Fruit fly (Drosophila melanogaster): ENCODE data around the gene CG33969.

The CG33969 gene

dm6 chr3L:20397770-20398169 lies 4.4 kb upstream of the CG33969 start:
- no peak for TF ChIP-seq toe (GFP tag; optimal IDR thresholded peaks at IDR 0.05)
- TF ChIP-seq kay (GFP tag; ENCODE audit: borderline replicate concordance), result no peak
- TF ChIP-seq tj (GFP tag; optimal IDR thresholded peaks at IDR 0.05), result peak; percentile 43

DNA sequence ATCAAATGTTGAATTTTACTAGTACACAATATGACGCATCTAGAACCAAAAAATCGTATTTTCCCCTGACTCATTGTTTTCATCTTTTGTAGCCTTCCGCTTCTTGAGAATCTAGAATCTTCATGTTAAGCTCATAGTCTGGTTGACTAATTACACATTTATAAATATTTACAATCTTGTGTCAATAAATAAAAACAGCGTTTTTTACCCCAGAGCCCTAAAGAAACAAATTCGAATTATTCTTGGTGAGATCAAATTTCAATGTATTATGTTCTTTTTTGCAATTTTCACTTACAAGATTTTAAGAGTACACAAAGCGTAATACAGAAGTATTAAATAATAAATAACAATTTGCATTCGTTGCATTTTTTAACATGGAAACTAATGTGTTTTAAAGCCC lies 2.7 kb upstream of the CG33969 start:
- no peak for TF ChIP-seq cic (GFP tag; optimal IDR thresholded peaks at IDR 0.05)
- peak; percentile 95 for TF ChIP-seq kay (GFP tag; ENCODE audit: borderline replicate concordance)

DNA sequence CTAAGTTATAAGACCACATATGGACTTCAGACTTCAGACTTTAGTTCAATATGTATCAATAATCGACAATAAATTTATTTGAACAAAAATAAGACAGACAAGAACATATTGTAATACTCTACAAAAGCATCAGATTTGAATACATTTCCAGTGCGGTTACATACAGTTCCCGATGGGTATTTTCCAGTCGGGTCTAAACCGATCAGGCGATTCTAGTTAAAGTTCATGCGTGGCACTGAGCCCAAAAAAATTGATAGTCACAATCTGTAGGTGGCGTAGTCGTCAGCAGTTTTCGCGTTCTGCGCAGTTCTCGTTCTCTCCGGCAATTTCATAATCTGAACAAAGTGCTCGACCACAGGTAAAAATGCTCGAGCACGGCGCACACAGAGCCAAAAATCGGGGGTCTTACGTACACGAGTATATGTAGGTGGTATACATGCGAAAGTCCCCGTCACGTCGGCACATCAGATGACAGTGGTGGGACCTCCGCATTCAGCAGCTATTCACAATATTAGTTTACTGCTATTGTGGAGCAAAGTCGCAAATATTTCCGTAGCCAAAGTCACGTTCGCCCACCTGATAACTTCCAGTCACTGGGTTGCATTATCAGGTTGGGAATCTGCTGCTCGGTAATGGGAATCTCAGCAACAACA lies 2.0 kb upstream of the CG33969 start:
- TF ChIP-seq CG14711 (tag; optimal IDR thresholded peaks at IDR 0.05), result no peak
- TF ChIP-seq CG5204 (GFP tag; optimal IDR thresholded peaks at IDR 0.05), result peak; percentile 38
- peak; percentile 93 for TF ChIP-seq CG12768 (GFP tag; optimal IDR thresholded peaks at IDR 0.05)
- peak; percentile 50 for TF ChIP-seq pad (GFP tag; optimal IDR thresholded peaks at IDR 0.05)
- no peak for TF ChIP-seq toe (GFP tag; optimal IDR thresholded peaks at IDR 0.05)
- TF ChIP-seq Clk (GFP tag; optimal IDR thresholded peaks at IDR 0.05), result peak; percentile 46
- TF ChIP-seq kay (GFP tag; ENCODE audit: borderline replicate concordance), result peak; percentile 52
- peak; percentile 72 for TF ChIP-seq Mnt (GFP tag; optimal IDR thresholded peaks at IDR 0.05)
- peak in 1 of 2 experiments; percentile 29 for TF ChIP-seq cnc (optimal IDR thresholded peaks at IDR 0.05)
- no peak for TF ChIP-seq Crg-1 (GFP tag; optimal IDR thresholded peaks at IDR 0.05)
- peak; percentile 55 for TF ChIP-seq CG11617 (GFP tag; optimal IDR thresholded peaks at IDR 0.05)
- TF ChIP-seq cic (GFP tag; optimal IDR thresholded peaks at IDR 0.05), result peak; percentile 94
- peak; percentile 60 for TF ChIP-seq CG33017 (tag; optimal IDR thresholded peaks at IDR 0.05)
- TF ChIP-seq tj (GFP tag; optimal IDR thresholded peaks at IDR 0.05), result peak; percentile 95
- peak; percentile 30 for TF ChIP-seq CG7045 (GFP tag; optimal IDR thresholded peaks at IDR 0.05)
- peak; percentile 66 for TF ChIP-seq bab1 (GFP tag; optimal IDR thresholded peaks at IDR 0.05)
- peak; percentile 18 for TF ChIP-seq Hr96 (GFP tag; optimal IDR thresholded peaks at IDR 0.05)
- no peak for TF ChIP-seq ovo (GFP tag; optimal IDR thresholded peaks at IDR 0.05)
- TF ChIP-seq CG1620 (GFP tag; optimal IDR thresholded peaks at IDR 0.05), result no peak
- TF ChIP-seq CG7101 (tag; optimal IDR thresholded peaks at IDR 0.05), result peak; percentile 66

dm6 chr3L:20388983-20389382 lies 4.4 kb downstream of the CG33969 start:
- no peak for TF ChIP-seq ovo (GFP tag; optimal IDR thresholded peaks at IDR 0.05)
- no peak for TF ChIP-seq CG1620 (GFP tag; optimal IDR thresholded peaks at IDR 0.05)
- no peak for TF ChIP-seq Clk (GFP tag; optimal IDR thresholded peaks at IDR 0.05)
- TF ChIP-seq cnc (optimal IDR thresholded peaks at IDR 0.05), result no peak
- peak; percentile 50 for TF ChIP-seq Mnt (GFP tag; optimal IDR thresholded peaks at IDR 0.05)
- peak; percentile 41 for TF ChIP-seq CG33017 (tag; optimal IDR thresholded peaks at IDR 0.05)
- peak; percentile 94 for TF ChIP-seq kay (GFP tag; ENCODE audit: borderline replicate concordance)
- no peak for TF ChIP-seq toe (GFP tag; optimal IDR thresholded peaks at IDR 0.05)
- peak; percentile 21 for TF ChIP-seq CG14711 (tag; optimal IDR thresholded peaks at IDR 0.05)
- peak; percentile 41 for TF ChIP-seq CG7101 (tag; optimal IDR thresholded peaks at IDR 0.05)
- peak; percentile 89 for TF ChIP-seq cic (GFP tag; optimal IDR thresholded peaks at IDR 0.05)
- TF ChIP-seq pad (GFP tag; optimal IDR thresholded peaks at IDR 0.05), result no peak
- no peak for TF ChIP-seq CG5204 (GFP tag; optimal IDR thresholded peaks at IDR 0.05)
- TF ChIP-seq bab1 (GFP tag; optimal IDR thresholded peaks at IDR 0.05), result no peak
- TF ChIP-seq tj (GFP tag; optimal IDR thresholded peaks at IDR 0.05), result no peak
- no peak for TF ChIP-seq CG11617 (GFP tag; optimal IDR thresholded peaks at IDR 0.05)
- no peak for TF ChIP-seq CG7045 (GFP tag; optimal IDR thresholded peaks at IDR 0.05)
- no peak for TF ChIP-seq Hr96 (GFP tag; optimal IDR thresholded peaks at IDR 0.05)
- TF ChIP-seq CG12768 (GFP tag; optimal IDR thresholded peaks at IDR 0.05), result no peak
- no peak for TF ChIP-seq Crg-1 (GFP tag; optimal IDR thresholded peaks at IDR 0.05)

dm6 chr3L:20387843-20388163 lies 5.5 kb downstream of the CG33969 start:
- TF ChIP-seq CG33017 (tag; optimal IDR thresholded peaks at IDR 0.05) (no peak), CG12768 (GFP tag; optimal IDR thresholded peaks at IDR 0.05) (peak; percentile 4)

dm6 chr3L:20387038-20387842 lies 6.1 kb downstream of the CG33969 start:
- TF ChIP-seq CG33017 (tag; optimal IDR thresholded peaks at IDR 0.05) (peak; percentile 10), Mnt (GFP tag; optimal IDR thresholded peaks at IDR 0.05) (peak; percentile 82), CG12768 (GFP tag; optimal IDR thresholded peaks at IDR 0.05) (no peak), kay (GFP tag; ENCODE audit: borderline replicate concordance) (peak; percentile 52), toe (GFP tag; optimal IDR thresholded peaks at IDR 0.05) (no peak), cic (GFP tag; optimal IDR thresholded peaks at IDR 0.05) (peak; percentile 91)

dm6 chr3L:20385969-20386370 lies 7.4 kb downstream of the CG33969 start:
- no peak for TF ChIP-seq CG1620 (GFP tag; optimal IDR thresholded peaks at IDR 0.05)
- peak; percentile 46 for TF ChIP-seq Hr96 (GFP tag; optimal IDR thresholded peaks at IDR 0.05)
- TF ChIP-seq CG12768 (GFP tag; optimal IDR thresholded peaks at IDR 0.05), result peak; percentile 57
- peak; percentile 3 for TF ChIP-seq Clk (GFP tag; optimal IDR thresholded peaks at IDR 0.05)
- TF ChIP-seq CG11617 (GFP tag; optimal IDR thresholded peaks at IDR 0.05), result no peak
- TF ChIP-seq kay (GFP tag; ENCODE audit: borderline replicate concordance), result no peak
- no peak for TF ChIP-seq CG7101 (tag; optimal IDR thresholded peaks at IDR 0.05)
- TF ChIP-seq CG5204 (GFP tag; optimal IDR thresholded peaks at IDR 0.05), result no peak
- TF ChIP-seq CG14711 (tag; optimal IDR thresholded peaks at IDR 0.05), result no peak
- peak; percentile 76 for TF ChIP-seq Mnt (GFP tag; optimal IDR thresholded peaks at IDR 0.05)
- TF ChIP-seq cic (GFP tag; optimal IDR thresholded peaks at IDR 0.05), result peak; percentile 91
- TF ChIP-seq CG7045 (GFP tag; optimal IDR thresholded peaks at IDR 0.05), result peak; percentile 19
- TF ChIP-seq bab1 (GFP tag; optimal IDR thresholded peaks at IDR 0.05), result no peak
- TF ChIP-seq tj (GFP tag; optimal IDR thresholded peaks at IDR 0.05), result peak; percentile 11
- peak; percentile 93 for TF ChIP-seq pad (GFP tag; optimal IDR thresholded peaks at IDR 0.05)
- TF ChIP-seq ovo (GFP tag; optimal IDR thresholded peaks at IDR 0.05), result peak; percentile 30
